Worm (Caenorhabditis elegans) whole organism, midembryonic: ENCODE measurements around the gene T05H10.1.

Experiments
- cog-1 ChIP-seq: sonication (generic microtip); optimal IDR thresholded peaks from 2 replicates; lab custom pipeline; 2016; ENCODE audit warnings: missing genetic modification characterization, missing compliant biosample characterization
- flt-1 ChIP-seq: fragments of 200-800 bp; sonication (Bioruptor generic); IDR thresholded peaks from 2 replicates; pipeline ENCODE4 v1.3.6; 2022; ENCODE audit warnings: missing genetic modification characterization, missing compliant biosample characterization
- med-1 ChIP-seq: sonication (generic microtip); optimal IDR thresholded peaks from 2 replicates; lab custom pipeline; 2017; ENCODE audit warnings: missing genetic modification characterization, mild to moderate bottlenecking, missing compliant biosample characterization, antibody characterized with exemption, missing genetic modification reagents; ENCODE audit not compliant: insufficient read depth
- tab-1 ChIP-seq: fragments of 200-800 bp; sonication (Bioruptor generic); IDR thresholded peaks from 2 replicates; pipeline ENCODE4 v1.3.6; 2022; ENCODE audit warnings: missing genetic modification characterization, missing compliant biosample characterization
- ztf-29 ChIP-seq: fragments of 200-800 bp; sonication (Bioruptor generic); IDR thresholded peaks from 2 replicates; pipeline ENCODE4 v1.3.6; 2022; ENCODE audit warnings: missing genetic modification reagents, missing genetic modification characterization, missing compliant biosample characterization

- no peak for TF ChIP-seq cog-1
- no peak for TF ChIP-seq med-1 (GFP tag; lab: Kevin White, UChicago)
- no peak for TF ChIP-seq tab-1 (GFP tag; lab: Robert Waterston, UW)
- TF ChIP-seq flt-1: no peak
- TF ChIP-seq ztf-29 (GFP tag; lab: Robert Waterston, UW): no peak
Measured at ce11 chrII:8092537-8092936, 50.1 kb downstream of the T05H10.1 start, which contains the start of gene ltd-1.
